Worm (Caenorhabditis elegans) whole organism, L2 larva: Measurements from ENCODE around the gene pmp-1.

Experiments used
- C34F6.9 ChIP-seq: fragments of 150-350 bp; optimal IDR thresholded peaks from 2 replicates; lab custom pipeline; 2014; ENCODE audit warnings: missing biosample characterization, missing genetic modification characterization
- F13H6.1 ChIP-seq: sonication (generic microtip); optimal IDR thresholded peaks from 2 replicates; lab custom pipeline; 2016; ENCODE audit warnings: missing genetic modification characterization, missing compliant biosample characterization
- R02D3.7 ChIP-seq: fragments of 150-350 bp; optimal IDR thresholded peaks from 2 replicates; lab custom pipeline; 2014; ENCODE audit warnings: missing biosample characterization, missing genetic modification characterization
- Y55F3AM.14 ChIP-seq: fragments of 200-800 bp; sonication (Bioruptor generic); optimal IDR thresholded peaks from 2 replicates; lab custom pipeline; 2018; ENCODE audit warnings: mild to moderate bottlenecking, missing genetic modification characterization, missing compliant biosample characterization
- blmp-1 ChIP-seq: sonication (generic microtip); optimal IDR thresholded peaks from 2 replicates; lab custom pipeline; 2017; ENCODE audit warnings: missing genetic modification characterization, mild to moderate bottlenecking, missing compliant biosample characterization, antibody characterized with exemption, moderate library complexity; ENCODE audit not compliant: insufficient read depth
- ceh-16 ChIP-seq: fragments of 150-350 bp; optimal IDR thresholded peaks from 2 replicates; lab custom pipeline; 2014; ENCODE audit warnings: missing biosample characterization, missing genetic modification characterization
- crh-2 ChIP-seq: sonication (generic microtip); optimal IDR thresholded peaks from 2 replicates; lab custom pipeline; 2017; ENCODE audit warnings: missing biosample characterization, missing genetic modification characterization
- egl-27 ChIP-seq: sonication (generic microtip); optimal IDR thresholded peaks from 3 replicates; lab custom pipeline; 2017; ENCODE audit warnings: missing biosample characterization, missing genetic modification reagents, missing genetic modification characterization
- elt-1 ChIP-seq: fragments of 150-350 bp; optimal IDR thresholded peaks from 2 replicates; lab custom pipeline; 2014; ENCODE audit warnings: missing biosample characterization, missing genetic modification characterization
- fos-1 ChIP-seq: fragments of 150-350 bp; optimal IDR thresholded peaks from 2 replicates; lab custom pipeline; 2014; ENCODE audit warnings: missing biosample characterization, missing genetic modification characterization
- lin-13 ChIP-seq: fragments of 150-350 bp; optimal IDR thresholded peaks from 2 replicates; lab custom pipeline; 2014; ENCODE audit warnings: missing biosample characterization, missing genetic modification reagents, missing genetic modification characterization
- lin-39 ChIP-seq: fragments of 150-350 bp; optimal IDR thresholded peaks from 2 replicates; lab custom pipeline; 2014; ENCODE audit warnings: missing biosample characterization, missing genetic modification reagents, missing genetic modification characterization
- lsy-2 ChIP-seq, 2 experiments: fragments of 150-350 bp in 1 of 2; sonication (generic microtip) in 1 of 2; optimal IDR thresholded peaks; 2 replicates each; lab custom pipeline; 2014 to 2017; ENCODE audit warnings: missing biosample characterization in 2 of 2, missing genetic modification characterization in 2 of 2
- mab-5 ChIP-seq: fragments of 150-350 bp; optimal IDR thresholded peaks from 2 replicates; lab custom pipeline; 2014; ENCODE audit warnings: missing biosample characterization, missing genetic modification characterization
- mbf-1 ChIP-seq: sonication (generic microtip); optimal IDR thresholded peaks from 2 replicates; lab custom pipeline; 2017; ENCODE audit warnings: missing biosample characterization, missing genetic modification characterization
- mdl-1 ChIP-seq, 2 experiments: fragments of 150-350 bp in 1 of 2; sonication (generic microtip) in 1 of 2; optimal IDR thresholded peaks; 2 replicates each; lab custom pipeline; 2017; ENCODE audit warnings: missing biosample characterization in 2 of 2, missing genetic modification characterization in 2 of 2
- nhr-10 ChIP-seq: sonication (generic microtip); optimal IDR thresholded peaks from 2 replicates; lab custom pipeline; 2017; ENCODE audit warnings: missing biosample characterization, missing genetic modification characterization
- nhr-11 ChIP-seq: fragments of 150-350 bp; optimal IDR thresholded peaks from 2 replicates; lab custom pipeline; 2014; ENCODE audit warnings: missing biosample characterization, missing genetic modification characterization
- nhr-12 ChIP-seq: fragments of 150-350 bp; optimal IDR thresholded peaks from 2 replicates; lab custom pipeline; 2014; ENCODE audit warnings: missing biosample characterization, missing genetic modification characterization
- nhr-129 ChIP-seq: fragments of 150-350 bp; optimal IDR thresholded peaks from 2 replicates; lab custom pipeline; 2014; ENCODE audit warnings: missing biosample characterization, missing genetic modification characterization
- nhr-23 ChIP-seq: fragments of 150-350 bp; optimal IDR thresholded peaks from 2 replicates; lab custom pipeline; 2014; ENCODE audit warnings: missing biosample characterization, missing genetic modification reagents, missing genetic modification characterization
- nhr-237 ChIP-seq: fragments of 150-350 bp; optimal IDR thresholded peaks from 2 replicates; lab custom pipeline; 2014; ENCODE audit warnings: missing biosample characterization, missing genetic modification characterization
- nhr-25 ChIP-seq: fragments of 150-350 bp; sonication (generic microtip); optimal IDR thresholded peaks from 3 replicates; lab custom pipeline; 2014; ENCODE audit warnings: missing biosample characterization, missing genetic modification characterization
- nhr-77 ChIP-seq: fragments of 150-350 bp; optimal IDR thresholded peaks from 2 replicates; lab custom pipeline; 2014; ENCODE audit warnings: missing biosample characterization, missing genetic modification characterization
- sem-4 ChIP-seq: fragments of 150-350 bp; optimal IDR thresholded peaks from 2 replicates; lab custom pipeline; 2014; ENCODE audit warnings: missing biosample characterization, missing genetic modification reagents, missing genetic modification characterization
- sma-3 ChIP-seq: sonication (generic microtip); optimal IDR thresholded peaks from 2 replicates; lab custom pipeline; 2016; ENCODE audit warnings: missing genetic modification reagents, missing genetic modification characterization, missing compliant biosample characterization
- sma-9 ChIP-seq, 2 experiments: fragments of 150-350 bp in 1 of 2; sonication (generic microtip) in 1 of 2; optimal IDR thresholded peaks; 2 replicates each; lab custom pipeline; 2014 to 2016; ENCODE audit warnings: missing genetic modification characterization in 2 of 2, mild to moderate bottlenecking in 1 of 2, missing biosample characterization in 1 of 2, missing compliant biosample characterization in 1 of 2, missing genetic modification reagents in 1 of 2, moderate library complexity in 1 of 2
- snpc-4 ChIP-seq: fragments of 150-350 bp; optimal IDR thresholded peaks from 2 replicates; lab custom pipeline; 2014; ENCODE audit warnings: missing biosample characterization, missing genetic modification characterization
- unc-39 ChIP-seq: fragments of 150-350 bp; optimal IDR thresholded peaks from 2 replicates; lab custom pipeline; 2014; ENCODE audit warnings: missing biosample characterization, missing genetic modification characterization
- unc-55 ChIP-seq: fragments of 150-350 bp; sonication (generic microtip); optimal IDR thresholded peaks from 3 replicates; lab custom pipeline; 2014; ENCODE audit warnings: missing biosample characterization, missing genetic modification reagents, missing genetic modification characterization
- unc-62 ChIP-seq: fragments of 150-350 bp; optimal IDR thresholded peaks from 2 replicates; lab custom pipeline; 2014; ENCODE audit warnings: missing biosample characterization, missing genetic modification reagents, missing genetic modification characterization
- ztf-11 ChIP-seq: sonication (generic microtip); optimal IDR thresholded peaks from 2 replicates; lab custom pipeline; 2017; ENCODE audit warnings: missing biosample characterization, missing genetic modification characterization
- ztf-4 ChIP-seq: fragments of 150-350 bp; optimal IDR thresholded peaks from 2 replicates; lab custom pipeline; 2014; ENCODE audit warnings: missing biosample characterization, missing genetic modification characterization

Gene pmp-1

ce11 chrII:6842009-6842408, 41.5 kb downstream of the pmp-1 start:
- TF ChIP-seq nhr-237 = no peak
- no peak for TF ChIP-seq mbf-1
- TF ChIP-seq unc-55 (GFP tag; lab: Kevin White, UChicago) = peak; percentile 27
- TF ChIP-seq ceh-16 (tag; lab: Kevin White, UChicago) = no peak
- TF ChIP-seq unc-62 (GFP tag; lab: Kevin White, UChicago) = no peak
- TF ChIP-seq nhr-12 (tag; lab: Kevin White, UChicago) = no peak
- no peak for TF ChIP-seq egl-27 (tag; lab: Kevin White, UChicago)
- TF ChIP-seq, all 48 proteins: peak for 1

ce11 chrII:6841102-6841501, 42.5 kb downstream of the pmp-1 start:
- no peak for TF ChIP-seq nhr-10
- TF ChIP-seq F13H6.1 = peak; percentile 51
- no peak for TF ChIP-seq elt-1 (tag; lab: Kevin White, UChicago)
- peak; percentile 45 for TF ChIP-seq sem-4 (tag; lab: Kevin White, UChicago)
- no peak for TF ChIP-seq nhr-11 (tag; lab: Kevin White, UChicago)
- TF ChIP-seq egl-27 (tag; lab: Kevin White, UChicago) = peak; percentile 87
- TF ChIP-seq mab-5 (tag; lab: Kevin White, UChicago) = peak; percentile 39
- no peak for TF ChIP-seq lin-39 (tag; lab: Kevin White, UChicago)
- TF ChIP-seq fos-1 (tag; lab: Kevin White, UChicago) = peak; percentile 26
- TF ChIP-seq blmp-1 = peak; percentile 89
- TF ChIP-seq nhr-129 = peak; percentile 49
- peak; percentile 13 for TF ChIP-seq lin-13 (GFP tag; lab: Kevin White, UChicago)
- TF ChIP-seq nhr-25 (tag; lab: Kevin White, UChicago) = peak; percentile 19
- TF ChIP-seq nhr-77 (tag; lab: Kevin White, UChicago) = no peak
- peak in 1 of 2 experiments; percentile 28 for TF ChIP-seq lsy-2 (tag; optimal IDR thresholded peaks at IDR 0.05; lab: Kevin White, UChicago)
- TF ChIP-seq crh-2 (tag; lab: Kevin White, UChicago) = peak; percentile 13
- peak; percentile 75 for TF ChIP-seq sma-9 (GFP tag; optimal IDR thresholded peaks at IDR 0.05; lab: Kevin White, UChicago)
- no peak for TF ChIP-seq sma-9 (tag; optimal IDR thresholded peaks at IDR 0.05; lab: Kevin White, UChicago)
- no peak for TF ChIP-seq sma-3 (GFP tag; lab: Kevin White, UChicago)

- TF ChIP-seq R02D3.7 (tag; lab: Kevin White, UChicago) = no peak
- TF ChIP-seq ztf-11 (tag; lab: Kevin White, UChicago) = no peak
- no peak for TF ChIP-seq mbf-1
- TF ChIP-seq, all 48 proteins: peak for 0
These were observed 42.9 kb downstream of the pmp-1 start for ce11 chrII:6840663-6841062.

- TF ChIP-seq ztf-4 (no peak), mab-5 (tag; lab: Kevin White, UChicago) (no peak), unc-55 (GFP tag; lab: Kevin White, UChicago) (peak; percentile 21), mdl-1 (tag; optimal IDR thresholded peaks at IDR 0.05; lab: Kevin White, UChicago) (peak in 1 of 2 experiments; percentile 43), lsy-2 (tag; optimal IDR thresholded peaks at IDR 0.05; lab: Kevin White, UChicago) (peak in 1 of 2 experiments; percentile 57), egl-27 (tag; lab: Kevin White, UChicago) (peak; percentile 76), Y55F3AM.14 (GFP tag; lab: Kevin White, UChicago) (no peak), sem-4 (tag; lab: Kevin White, UChicago) (peak; percentile 37), C34F6.9 (tag; lab: Kevin White, UChicago) (peak; percentile 56), unc-39 (tag; lab: Kevin White, UChicago) (no peak), snpc-4 (tag; lab: Kevin White, UChicago) (no peak), crh-2 (tag; lab: Kevin White, UChicago) (peak; percentile 66), ceh-16 (tag; lab: Kevin White, UChicago) (no peak), nhr-23 (tag; lab: Kevin White, UChicago) (no peak), nhr-25 (tag; lab: Kevin White, UChicago) (peak; percentile 35), sma-9 (GFP tag; optimal IDR thresholded peaks at IDR 0.05; lab: Kevin White, UChicago) (peak; percentile 80), sma-9 (tag; optimal IDR thresholded peaks at IDR 0.05; lab: Kevin White, UChicago) (no peak), F13H6.1 (peak; percentile 76), nhr-129 (peak; percentile 92)
- TF ChIP-seq, all 48 proteins: peak for 11
These were observed 44.6 kb downstream of the pmp-1 start for ce11 chrII:6838977-6839376.
